Fruit fly (Drosophila melanogaster) whole organism, embryonic: Measurements from ENCODE around the gene mRpL27.

Experiments
- CG10147 ChIP-seq: fragments of 200-800 bp; sonication (Bioruptor generic); optimal IDR thresholded peaks from 2 replicates; lab custom pipeline; 2019; ENCODE audit warnings: missing biosample characterization, mild to moderate bottlenecking, missing genetic modification characterization, moderate library complexity
- CG11085 ChIP-seq: fragments of 200-800 bp; sonication (Bioruptor generic); IDR thresholded peaks from 2 replicates; pipeline ENCODE4 v1.3.6; 2022; ENCODE audit warnings: missing biosample characterization, missing genetic modification characterization
- CG11723 ChIP-seq: fragments of 200-800 bp; sonication (Bioruptor generic); optimal IDR thresholded peaks from 2 replicates; lab custom pipeline; 2017; ENCODE audit warnings: missing biosample characterization, mild to moderate bottlenecking, missing genetic modification characterization
- CG12071 ChIP-seq: fragments of 200-800 bp; sonication (Bioruptor generic); optimal IDR thresholded peaks from 3 replicates; lab custom pipeline; 2018; ENCODE audit warnings: missing biosample characterization, mild to moderate bottlenecking, missing genetic modification characterization
- CG12104 ChIP-seq: fragments of 200-800 bp; sonication (Bioruptor generic); optimal IDR thresholded peaks from 3 replicates; lab custom pipeline; 2016; ENCODE audit warnings: missing biosample characterization, missing genetic modification characterization
- CG12155 ChIP-seq: fragments of 200-800 bp; sonication (Bioruptor generic); optimal IDR thresholded peaks from 3 replicates; lab custom pipeline; 2016; ENCODE audit warnings: missing biosample characterization, missing genetic modification characterization
- CG12769 ChIP-seq: fragments of 200-800 bp; sonication (Bioruptor generic); optimal IDR thresholded peaks from 2 replicates; lab custom pipeline; 2019; ENCODE audit warnings: missing biosample characterization, mild to moderate bottlenecking, missing genetic modification characterization, moderate library complexity
- CG13287 ChIP-seq: fragments of 200-800 bp; sonication (Bioruptor generic); IDR thresholded peaks from 2 replicates; pipeline ENCODE4 v1.3.6; 2022; ENCODE audit warnings: missing biosample characterization, missing genetic modification characterization; ENCODE audit not compliant: partially characterized antibody
- CG13894 ChIP-seq: fragments of 200-800 bp; sonication (Bioruptor generic); optimal IDR thresholded peaks from 3 replicates; lab custom pipeline; 2018; ENCODE audit warnings: missing biosample characterization, mild to moderate bottlenecking, missing genetic modification characterization, moderate library complexity
- CG14667 ChIP-seq: fragments of 200-800 bp; sonication (Bioruptor generic); IDR thresholded peaks from 2 replicates; pipeline ENCODE4 v1.3.6; 2022; ENCODE audit warnings: missing biosample characterization, missing genetic modification characterization
- CG14860 ChIP-seq: fragments of 200-800 bp; sonication (Bioruptor generic); IDR thresholded peaks from 3 replicates; pipeline ENCODE4 v1.3.6; 2022; ENCODE audit warnings: missing biosample characterization, missing genetic modification characterization; ENCODE audit not compliant: partially characterized antibody
- CG15514 ChIP-seq: fragments of 200-800 bp; sonication (Bioruptor generic); optimal IDR thresholded peaks from 3 replicates; lab custom pipeline; 2017; ENCODE audit warnings: missing biosample characterization, missing genetic modification characterization, mild to moderate bottlenecking, moderate library complexity, missing genetic modification reagents
- CG15601 ChIP-seq: fragments of 200-800 bp; sonication (Bioruptor generic); optimal IDR thresholded peaks from 3 replicates; lab custom pipeline; 2019; ENCODE audit warnings: missing biosample characterization, mild to moderate bottlenecking, missing genetic modification characterization, moderate library complexity
- CG16815 ChIP-seq: fragments of 200-800 bp; sonication (Bioruptor generic); optimal IDR thresholded peaks from 3 replicates; lab custom pipeline; 2017; ENCODE audit warnings: missing biosample characterization, mild to moderate bottlenecking, missing genetic modification characterization
- CG17612 ChIP-seq: fragments of 200-800 bp; sonication (Bioruptor generic); IDR thresholded peaks from 2 replicates; pipeline ENCODE4 v1.3.6; 2022; ENCODE audit warnings: missing biosample characterization, missing genetic modification characterization
- CG1792 ChIP-seq: fragments of 200-800 bp; sonication (Bioruptor generic); optimal IDR thresholded peaks from 2 replicates; lab custom pipeline; 2016; ENCODE audit warnings: missing biosample characterization, missing genetic modification characterization
- CG18599 ChIP-seq: fragments of 200-800 bp; sonication (Bioruptor generic); optimal IDR thresholded peaks from 3 replicates; lab custom pipeline; 2017; ENCODE audit warnings: missing biosample characterization, missing genetic modification characterization, mild to moderate bottlenecking, moderate library complexity, missing genetic modification reagents
- CG2889 ChIP-seq: fragments of 200-800 bp; sonication (Bioruptor generic); IDR thresholded peaks from 3 replicates; pipeline ENCODE4 v1.3.6; 2022; ENCODE audit warnings: missing biosample characterization, missing genetic modification characterization
- CG33213 ChIP-seq: fragments of 200-800 bp; sonication (Bioruptor generic); optimal IDR thresholded peaks from 3 replicates; lab custom pipeline; 2016; ENCODE audit warnings: missing biosample characterization, missing genetic modification characterization
- CG3847 ChIP-seq: fragments of 200-800 bp; sonication (Bioruptor generic); IDR thresholded peaks from 2 replicates; pipeline ENCODE4 v1.3.6; 2022; ENCODE audit warnings: missing biosample characterization, missing genetic modification characterization
- CG8281 ChIP-seq: fragments of 200-800 bp; sonication (Bioruptor generic); optimal IDR thresholded peaks from 2 replicates; lab custom pipeline; 2018; ENCODE audit warnings: missing biosample characterization, mild to moderate bottlenecking, missing genetic modification characterization, moderate library complexity
- CG8944 ChIP-seq: fragments of 200-800 bp; sonication (Bioruptor generic); optimal IDR thresholded peaks from 3 replicates; lab custom pipeline; 2016; ENCODE audit warnings: missing biosample characterization, missing genetic modification characterization
- CHES-1-like ChIP-seq: fragments of 200-800 bp; sonication (Bioruptor generic); optimal IDR thresholded peaks from 2 replicates; lab custom pipeline; 2016; ENCODE audit warnings: missing biosample characterization, missing genetic modification characterization
- Dip2 ChIP-seq: fragments of 200-800 bp; sonication (Bioruptor generic); IDR thresholded peaks from 2 replicates; pipeline ENCODE4 v1.3.6; 2022; ENCODE audit warnings: missing biosample characterization, missing genetic modification characterization
- Eip74EF ChIP-seq, 2 experiments: fragments of 200-800 bp in 1 of 2; fragments of >200 bp in 1 of 2; sonication (Bioruptor generic) in 1 of 2; optimal IDR thresholded peaks; 2 replicates each; lab custom pipeline; 2017 to 2019; ENCODE audit warnings: missing biosample characterization in 2 of 2, missing genetic modification characterization in 2 of 2, mild to moderate bottlenecking in 1 of 2, moderate library complexity in 1 of 2
- Fer1 ChIP-seq: fragments of 200-800 bp; sonication (Bioruptor generic); optimal IDR thresholded peaks from 2 replicates; lab custom pipeline; 2017; ENCODE audit warnings: missing biosample characterization, mild to moderate bottlenecking, missing genetic modification characterization
- Fer3 ChIP-seq: fragments of 200-800 bp; sonication (Bioruptor generic); optimal IDR thresholded peaks from 2 replicates; lab custom pipeline; 2018; ENCODE audit warnings: missing biosample characterization, mild to moderate bottlenecking, missing genetic modification characterization, moderate library complexity
- GATAe ChIP-seq: fragments of 200-800 bp; sonication (Bioruptor generic); conservative IDR thresholded peaks from 2 replicates; pipeline ENCODE4 v1.3.6; 2022; ENCODE audit warnings: missing biosample characterization, missing genetic modification characterization
- Hey ChIP-seq: fragments of 200-800 bp; sonication (Bioruptor generic); optimal IDR thresholded peaks from 3 replicates; lab custom pipeline; 2018; ENCODE audit warnings: missing biosample characterization, mild to moderate bottlenecking, missing genetic modification characterization
- HmgD ChIP-seq: fragments of 200-800 bp; sonication (Bioruptor generic); optimal IDR thresholded peaks from 3 replicates; lab custom pipeline; 2016; ENCODE audit warnings: missing biosample characterization, missing genetic modification characterization
- HmgZ ChIP-seq: fragments of 200-800 bp; sonication (Bioruptor generic); optimal IDR thresholded peaks from 2 replicates; lab custom pipeline; 2018; ENCODE audit warnings: missing biosample characterization, mild to moderate bottlenecking, missing genetic modification characterization
- Lhr ChIP-seq: fragments of 200-800 bp; sonication (Bioruptor generic); optimal IDR thresholded peaks from 3 replicates; lab custom pipeline; 2017; ENCODE audit warnings: mild to moderate bottlenecking, missing biosample characterization, missing genetic modification reagents, missing genetic modification characterization
- NC2β ChIP-seq: fragments of 200-800 bp; sonication (Bioruptor generic); optimal IDR thresholded peaks from 2 replicates; lab custom pipeline; 2016; ENCODE audit warnings: missing biosample characterization, missing genetic modification characterization
- NK7.1 ChIP-seq: fragments of 200-800 bp; sonication (Bioruptor generic); optimal IDR thresholded peaks from 3 replicates; lab custom pipeline; 2016; ENCODE audit warnings: missing biosample characterization, missing genetic modification characterization
- YL-1 ChIP-seq: fragments of 200-800 bp; sonication (Bioruptor generic); optimal IDR thresholded peaks from 3 replicates; lab custom pipeline; 2017; ENCODE audit warnings: missing biosample characterization, mild to moderate bottlenecking, missing genetic modification characterization
- az2 ChIP-seq: fragments of 200-800 bp; sonication (Bioruptor generic); optimal IDR thresholded peaks from 3 replicates; lab custom pipeline; 2016; ENCODE audit warnings: missing biosample characterization, missing genetic modification characterization
- bbx ChIP-seq: fragments of 200-800 bp; sonication (Bioruptor generic); IDR thresholded peaks from 2 replicates; pipeline ENCODE4 v1.3.6; 2022; ENCODE audit warnings: missing biosample characterization, missing genetic modification characterization; ENCODE audit not compliant: partially characterized antibody
- disco-r ChIP-seq: fragments of 200-800 bp; sonication (Bioruptor generic); optimal IDR thresholded peaks from 2 replicates; lab custom pipeline; 2016; ENCODE audit warnings: missing biosample characterization, missing genetic modification characterization
- dm ChIP-seq: fragments of 200-800 bp; sonication (Bioruptor generic); optimal IDR thresholded peaks from 3 replicates; lab custom pipeline; 2016; ENCODE audit warnings: missing biosample characterization, missing genetic modification characterization
- dpn ChIP-seq, 2 experiments: fragments of 200-800 bp; sonication (Bioruptor generic); optimal IDR thresholded peaks; 3 replicates each; lab custom pipeline; 2016; ENCODE audit warnings: missing biosample characterization in 2 of 2, missing genetic modification characterization in 2 of 2
- fru ChIP-seq: fragments of >200 bp; optimal IDR thresholded peaks from 2 replicates; lab custom pipeline; 2017
- jigr1 ChIP-seq: fragments of 200-800 bp; sonication (Bioruptor generic); IDR thresholded peaks from 3 replicates; pipeline ENCODE4 v1.3.6; 2022; ENCODE audit warnings: missing biosample characterization, missing genetic modification characterization
- klu ChIP-seq: fragments of 200-800 bp; sonication (Bioruptor generic); IDR thresholded peaks from 2 replicates; pipeline ENCODE4 v1.3.6; 2022; ENCODE audit warnings: missing biosample characterization, missing genetic modification characterization
- kni ChIP-seq: fragments of 200-800 bp; sonication (Bioruptor generic); optimal IDR thresholded peaks from 3 replicates; lab custom pipeline; 2017; ENCODE audit warnings: mild to moderate bottlenecking, missing biosample characterization, missing genetic modification reagents, missing genetic modification characterization
- nom ChIP-seq: fragments of 200-800 bp; sonication (Bioruptor generic); optimal IDR thresholded peaks from 2 replicates; lab custom pipeline; 2017; ENCODE audit warnings: missing biosample characterization, missing genetic modification characterization, mild to moderate bottlenecking, moderate library complexity, missing genetic modification reagents
- odd ChIP-seq: fragments of 200-800 bp; sonication (Bioruptor generic); optimal IDR thresholded peaks from 2 replicates; lab custom pipeline; 2017; ENCODE audit warnings: missing biosample characterization, mild to moderate bottlenecking, missing genetic modification characterization
- psq ChIP-seq: fragments of 200-800 bp; sonication (Bioruptor generic); optimal IDR thresholded peaks from 2 replicates; lab custom pipeline; 2017; ENCODE audit warnings: missing biosample characterization, missing genetic modification characterization
- repo ChIP-seq: fragments of 200-800 bp; sonication (Bioruptor generic); optimal IDR thresholded peaks from 2 replicates; lab custom pipeline; 2016; ENCODE audit warnings: missing biosample characterization, missing genetic modification characterization
- sqz ChIP-seq: fragments of 200-800 bp; sonication (Bioruptor generic); optimal IDR thresholded peaks from 3 replicates; lab custom pipeline; 2018; ENCODE audit warnings: missing biosample characterization, mild to moderate bottlenecking, missing genetic modification characterization
- ssp ChIP-seq: fragments of 200-800 bp; sonication (Bioruptor generic); IDR thresholded peaks from 2 replicates; pipeline ENCODE4 v1.3.6; 2022; ENCODE audit warnings: missing biosample characterization, missing genetic modification characterization
- tin ChIP-seq: fragments of 200-800 bp; sonication (Bioruptor generic); optimal IDR thresholded peaks from 3 replicates; lab custom pipeline; 2016; ENCODE audit warnings: missing biosample characterization, missing genetic modification characterization

mRpL27 gene

DNA sequence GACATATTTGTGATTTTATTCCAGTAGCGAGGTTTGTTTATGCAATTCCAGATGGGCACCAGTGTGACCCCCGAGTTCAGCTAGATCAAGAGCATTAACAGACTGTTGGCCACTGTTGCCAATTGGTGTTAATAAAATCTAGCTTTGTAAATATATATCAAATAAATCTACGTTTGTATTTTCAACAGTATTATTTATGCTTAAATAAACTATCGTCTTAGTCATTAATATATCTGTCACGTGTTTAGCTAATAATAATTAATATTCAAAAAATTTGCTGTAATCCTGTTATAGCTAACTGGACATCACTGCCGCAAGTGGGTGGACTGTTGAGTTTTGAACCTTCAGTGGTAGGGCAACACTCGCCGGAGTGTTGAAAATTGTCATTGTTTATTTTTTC lies at the start of gene mRpL27, which contains the start of gene CG15435 (continued):
- peak; percentile 61 for TF ChIP-seq CG15514
- TF ChIP-seq az2 (GFP tag; lab: Kevin White, UChicago), result peak; percentile 25
- no peak for TF ChIP-seq CG17612 (GFP tag; lab: Robert Waterston, UW)
- TF ChIP-seq odd (GFP tag; lab: Kevin White, UChicago), result no peak
- TF ChIP-seq nom (GFP tag; lab: Kevin White, UChicago), result peak; percentile 17
- peak; percentile 23; the same call in 1 of the 2 replicates for TF ChIP-seq CG13287
- no peak for TF ChIP-seq CG8281 (tag; lab: Kevin White, UChicago)
- TF ChIP-seq NK7.1 (GFP tag; lab: Kevin White, UChicago), result no peak
- peak; percentile 25; the same call in 1 of the 3 replicates for TF ChIP-seq CG14860 (GFP tag; lab: Robert Waterston, UW)
- no peak for TF ChIP-seq Lhr (GFP tag; lab: Kevin White, UChicago)
- no peak for TF ChIP-seq bbx (GFP tag; lab: Robert Waterston, UW)
- no peak for TF ChIP-seq CG8944 (GFP tag; lab: Kevin White, UChicago)
- peak; percentile 31 for TF ChIP-seq CG13894
- TF ChIP-seq CG15601 (tag; lab: Kevin White, UChicago), result peak; percentile 69
- no peak for TF ChIP-seq HmgD
- TF ChIP-seq CG33213 (GFP tag; lab: Kevin White, UChicago), result no peak
- TF ChIP-seq CG12155 (GFP tag; lab: Kevin White, UChicago), result peak; percentile 20
- TF ChIP-seq CG18599 (GFP tag; lab: Kevin White, UChicago), result no peak
- no peak for TF ChIP-seq tin (GFP tag; lab: Kevin White, UChicago)
- TF ChIP-seq CG11085 (GFP tag; lab: Robert Waterston, UW), result no peak
- no peak for TF ChIP-seq ssp
- peak; percentile 28 for TF ChIP-seq kni (GFP tag; lab: Kevin White, UChicago)
- no peak for TF ChIP-seq NC2β (GFP tag; lab: Kevin White, UChicago)
- no peak for TF ChIP-seq sqz (GFP tag; lab: Kevin White, UChicago)
- peak; percentile 28; the same call in 1 of the 2 replicates for TF ChIP-seq klu (GFP tag; lab: Robert Waterston, UW)
- TF ChIP-seq CG10147 (GFP tag; lab: Kevin White, UChicago), result peak; percentile 54
- peak; percentile 75 for TF ChIP-seq YL-1 (GFP tag; lab: Kevin White, UChicago)
- no peak for TF ChIP-seq CG14667 (GFP tag; lab: Robert Waterston, UW)
- TF ChIP-seq CG2889 (GFP tag; lab: Robert Waterston, UW), result no peak
- no peak for TF ChIP-seq GATAe (GFP tag; lab: Robert Waterston, UW)
- no peak for TF ChIP-seq Hey
- TF ChIP-seq CG12104, result peak; percentile 12
- TF ChIP-seq CG3847 (GFP tag; lab: Robert Waterston, UW), result peak; percentile 67
- TF ChIP-seq Fer3, result peak; percentile 44
- TF ChIP-seq CHES-1-like (GFP tag; lab: Kevin White, UChicago), result no peak
- no peak for TF ChIP-seq psq (GFP tag; lab: Kevin White, UChicago)
- peak; percentile 3 for TF ChIP-seq dm
- no peak for TF ChIP-seq CG12071 (GFP tag; lab: Kevin White, UChicago)
- no peak for TF ChIP-seq CG16815 (GFP tag; lab: Kevin White, UChicago)
- TF ChIP-seq CG12769 (tag; lab: Kevin White, UChicago), result no peak
- TF ChIP-seq Dip2 (GFP tag; lab: Robert Waterston, UW), result no peak
- TF ChIP-seq HmgZ, result peak; percentile 81
- no peak for TF ChIP-seq jigr1 (GFP tag; lab: Robert Waterston, UW)
- TF ChIP-seq Fer1 (GFP tag; lab: Kevin White, UChicago), result peak; percentile 53
- TF ChIP-seq fru, result no peak
- no peak for TF ChIP-seq disco-r (GFP tag; lab: Kevin White, UChicago)
- no peak for TF ChIP-seq CG11723 (GFP tag; lab: Kevin White, UChicago)
- no peak for TF ChIP-seq CG1792 (GFP tag; lab: Kevin White, UChicago)
- TF ChIP-seq repo (GFP tag; lab: Kevin White, UChicago), result no peak
- peak in 1 of 2 experiments; percentile 10 for TF ChIP-seq dpn (GFP tag; optimal IDR thresholded peaks at IDR 0.05; lab: Kevin White, UChicago)
- peak in 1 of 2 experiments; percentile 23 for TF ChIP-seq Eip74EF (GFP tag; optimal IDR thresholded peaks at IDR 0.05; lab: Kevin White, UChicago)
